Worm (Caenorhabditis elegans) whole organism, L4 larva: ENCODE data around the gene Y42G9A.2.

Source experiments
- F10B5.3 ChIP-seq: sonication (generic microtip); optimal IDR thresholded peaks from 2 replicates; lab custom pipeline; 2016; ENCODE audit warnings: mild to moderate bottlenecking, missing genetic modification characterization, missing compliant biosample characterization
- F37D6.2 ChIP-seq: sonication (generic microtip); optimal IDR thresholded peaks from 2 replicates; lab custom pipeline; 2016; ENCODE audit warnings: mild to moderate bottlenecking, missing genetic modification characterization, missing compliant biosample characterization
- F44E2.7 ChIP-seq: fragments of 200-800 bp; sonication (Bioruptor generic); IDR thresholded peaks from 2 replicates; pipeline ENCODE4 v2.1.2; 2022; ENCODE audit warnings: missing genetic modification characterization, missing compliant biosample characterization
- F49E8.2 ChIP-seq: sonication (generic microtip); optimal IDR thresholded peaks from 2 replicates; lab custom pipeline; 2016; ENCODE audit warnings: missing compliant biosample characterization, mild to moderate bottlenecking, missing genetic modification characterization, borderline replicate concordance
- Y105C5A.15 ChIP-seq: fragments of 200-800 bp; sonication (Bioruptor generic); IDR thresholded peaks from 2 replicates; pipeline ENCODE4 v1.3.6; 2022; ENCODE audit warnings: missing genetic modification characterization, missing compliant biosample characterization
- Y5F2A.4 ChIP-seq: fragments of 200-800 bp; sonication (Bioruptor generic); optimal IDR thresholded peaks from 2 replicates; lab custom pipeline; 2018; ENCODE audit warnings: mild to moderate bottlenecking, missing genetic modification characterization, missing compliant biosample characterization
- aha-1 ChIP-seq: fragments of 150-350 bp; peaks from one replicate; lab custom pipeline; 2014; ENCODE audit warnings: missing biosample characterization, missing genetic modification characterization
- arid-1 ChIP-seq: fragments of 200-800 bp; sonication (Bioruptor generic); conservative IDR thresholded peaks from 2 replicates; pipeline ENCODE4 v1.3.6; 2022; ENCODE audit warnings: missing genetic modification reagents, missing genetic modification characterization, missing compliant biosample characterization
- ces-1 ChIP-seq: fragments of 150-350 bp; sonication (generic microtip); optimal IDR thresholded peaks from 4 replicates; lab custom pipeline; 2014; ENCODE audit warnings: missing biosample characterization, missing genetic modification reagents, missing genetic modification characterization
- daf-19 ChIP-seq: fragments of 200-800 bp; sonication (Bioruptor generic); conservative IDR thresholded peaks from 2 replicates; pipeline ENCODE4 v1.3.6; 2022; ENCODE audit warnings: missing genetic modification characterization, missing compliant biosample characterization
- dmd-6 ChIP-seq: fragments of 200-800 bp; sonication (Bioruptor generic); IDR thresholded peaks from 2 replicates; pipeline ENCODE4 v1.3.6; 2022; ENCODE audit warnings: missing genetic modification reagents, missing genetic modification characterization, missing compliant biosample characterization
- dmd-9 ChIP-seq: fragments of 200-800 bp; sonication (Bioruptor generic); IDR thresholded peaks from 2 replicates; pipeline ENCODE4 v1.3.6; 2022; ENCODE audit warnings: missing genetic modification reagents, missing genetic modification characterization, missing compliant biosample characterization
- dpl-1 ChIP-seq: fragments of 150-350 bp; optimal IDR thresholded peaks from 2 replicates; lab custom pipeline; 2014; ENCODE audit warnings: missing biosample characterization, missing genetic modification reagents, missing genetic modification characterization
- egl-43 ChIP-seq: fragments of 200-800 bp; sonication (Bioruptor generic); IDR thresholded peaks from 2 replicates; pipeline ENCODE4 v1.3.6; 2022; ENCODE audit warnings: missing genetic modification reagents, missing genetic modification characterization, missing compliant biosample characterization
- fkh-10 ChIP-seq: fragments of 150-350 bp; optimal IDR thresholded peaks from 2 replicates; lab custom pipeline; 2014; ENCODE audit warnings: missing biosample characterization, missing genetic modification reagents, missing genetic modification characterization
- hmg-1.1 ChIP-seq: fragments of 200-800 bp; sonication (Bioruptor generic); IDR thresholded peaks from 2 replicates; pipeline ENCODE4 v1.3.6; 2022; ENCODE audit warnings: missing genetic modification reagents, missing genetic modification characterization, missing compliant biosample characterization
- jun-1 ChIP-seq: fragments of 150-350 bp; optimal IDR thresholded peaks from 2 replicates; lab custom pipeline; 2014; ENCODE audit warnings: missing biosample characterization, missing genetic modification reagents, missing genetic modification characterization
- lim-7 ChIP-seq: fragments of 200-800 bp; sonication (Bioruptor generic); IDR thresholded peaks from 2 replicates; pipeline ENCODE4 v1.3.6; 2022; ENCODE audit warnings: missing genetic modification characterization, missing compliant biosample characterization
- lin-13 ChIP-seq: fragments of 150-350 bp; optimal IDR thresholded peaks from 2 replicates; lab custom pipeline; 2014; ENCODE audit warnings: missing biosample characterization, missing genetic modification reagents, missing genetic modification characterization
- lin-15B ChIP-seq: fragments of 150-350 bp; sonication (generic microtip); optimal IDR thresholded peaks from 3 replicates; lab custom pipeline; 2014; ENCODE audit warnings: missing biosample characterization, missing genetic modification characterization
- lin-29 ChIP-seq: fragments of 200-800 bp; sonication (Bioruptor generic); IDR thresholded peaks from 2 replicates; pipeline ENCODE4 v1.3.6; 2022; ENCODE audit warnings: missing genetic modification reagents, missing genetic modification characterization, missing compliant biosample characterization
- lin-39 ChIP-seq: fragments of 150-350 bp; optimal IDR thresholded peaks from 2 replicates; lab custom pipeline; 2014; ENCODE audit warnings: missing biosample characterization, missing genetic modification reagents, missing genetic modification characterization
- lir-3 ChIP-seq: sonication (generic microtip); optimal IDR thresholded peaks from 2 replicates; lab custom pipeline; 2016; ENCODE audit warnings: mild to moderate bottlenecking, missing genetic modification characterization, missing compliant biosample characterization
- lsy-2 ChIP-seq, 2 experiments: fragments of 150-350 bp in 1 of 2; sonication (generic microtip) in 1 of 2; optimal IDR thresholded peaks; 2 replicates each; lab custom pipeline; 2014 to 2017; ENCODE audit warnings: missing biosample characterization in 2 of 2, missing genetic modification characterization in 2 of 2
- madf-5 ChIP-seq, 2 experiments: fragments of 200-800 bp; sonication (Bioruptor generic); IDR thresholded peaks; 2 replicates each; pipeline ENCODE4 v1.3.6; 2022; ENCODE audit warnings: missing compliant biosample characterization in 2 of 2, missing genetic modification characterization in 2 of 2
- mdt-29 ChIP-seq: fragments of 200-800 bp; sonication (Bioruptor generic); IDR thresholded peaks from 2 replicates; pipeline ENCODE4 v1.3.6; 2022; ENCODE audit warnings: missing genetic modification reagents, missing genetic modification characterization, missing compliant biosample characterization
- mxl-3 ChIP-seq: fragments of 200-800 bp; sonication (Bioruptor generic); optimal IDR thresholded peaks from 2 replicates; lab custom pipeline; 2018; ENCODE audit warnings: mild to moderate bottlenecking, missing genetic modification characterization, missing compliant biosample characterization
- nhr-111 ChIP-seq: fragments of 200-800 bp; sonication (Bioruptor generic); optimal IDR thresholded peaks from 2 replicates; lab custom pipeline; 2018; ENCODE audit warnings: mild to moderate bottlenecking, missing genetic modification characterization, missing compliant biosample characterization
- nhr-237 ChIP-seq: sonication (generic microtip); optimal IDR thresholded peaks from 2 replicates; lab custom pipeline; 2017; ENCODE audit warnings: missing biosample characterization, missing genetic modification characterization
- nhr-28 ChIP-seq: fragments of 150-350 bp; optimal IDR thresholded peaks from 2 replicates; lab custom pipeline; 2014; ENCODE audit warnings: missing biosample characterization, missing genetic modification characterization
- nhr-41 ChIP-seq: fragments of 200-800 bp; sonication (Bioruptor generic); IDR thresholded peaks from 2 replicates; pipeline ENCODE4 v1.3.6; 2022; ENCODE audit warnings: missing genetic modification reagents, missing genetic modification characterization, missing compliant biosample characterization
- nhr-6 ChIP-seq: fragments of 150-350 bp; optimal IDR thresholded peaks from 2 replicates; lab custom pipeline; 2014; ENCODE audit warnings: missing biosample characterization, missing genetic modification characterization
- nhr-76 ChIP-seq: fragments of 150-350 bp; optimal IDR thresholded peaks from 2 replicates; lab custom pipeline; 2014; ENCODE audit warnings: missing biosample characterization, missing genetic modification characterization
- nhr-77 ChIP-seq: fragments of 150-350 bp; optimal IDR thresholded peaks from 2 replicates; lab custom pipeline; 2014; ENCODE audit warnings: missing biosample characterization, missing genetic modification characterization
- pha-4 ChIP-seq, 2 experiments: fragments of 150-350 bp in 1 of 2; fragments of 200-800 bp in 1 of 2; sonication (Bioruptor generic) in 1 of 2; IDR thresholded peaks in 1 of 2; optimal IDR thresholded peaks in 1 of 2; 2 replicates each; pipeline versions ENCODE4 v1.3.6 to Lab custom; 2014 to 2022; ENCODE audit warnings: missing genetic modification characterization in 2 of 2, missing genetic modification reagents in 2 of 2, missing biosample characterization in 1 of 2, missing compliant biosample characterization in 1 of 2
- php-3 ChIP-seq: fragments of 200-800 bp; sonication (Bioruptor generic); IDR thresholded peaks from 2 replicates; pipeline ENCODE4 v1.3.6; 2022; ENCODE audit warnings: missing genetic modification reagents, missing genetic modification characterization, missing compliant biosample characterization
- pqm-1 ChIP-seq: sonication (generic microtip); optimal IDR thresholded peaks from 2 replicates; lab custom pipeline; 2017; ENCODE audit warnings: missing biosample characterization, missing genetic modification characterization
- sdz-12 ChIP-seq: fragments of 200-800 bp; sonication (Bioruptor generic); optimal IDR thresholded peaks from 2 replicates; lab custom pipeline; 2018; ENCODE audit warnings: mild to moderate bottlenecking, missing genetic modification characterization, missing compliant biosample characterization
- set-16 ChIP-seq: fragments of 200-800 bp; sonication (Bioruptor generic); IDR thresholded peaks from 2 replicates; pipeline ENCODE4 v1.3.6; 2022; ENCODE audit warnings: missing genetic modification reagents, missing genetic modification characterization, missing compliant biosample characterization
- snpc-1.2 ChIP-seq: fragments of 200-800 bp; sonication (Bioruptor generic); IDR thresholded peaks from 2 replicates; pipeline ENCODE4 v1.3.6; 2022; ENCODE audit warnings: missing genetic modification reagents, missing genetic modification characterization, missing compliant biosample characterization
- snpc-4 ChIP-seq: fragments of 150-350 bp; optimal IDR thresholded peaks from 2 replicates; lab custom pipeline; 2014; ENCODE audit warnings: missing biosample characterization, missing genetic modification characterization
- spr-3 ChIP-seq: fragments of 200-800 bp; sonication (Bioruptor generic); optimal IDR thresholded peaks from 2 replicates; lab custom pipeline; 2018; ENCODE audit warnings: mild to moderate bottlenecking, missing genetic modification characterization, missing compliant biosample characterization
- tra-1 ChIP-seq: fragments of 200-800 bp; sonication (Bioruptor generic); IDR thresholded peaks from 2 replicates; pipeline ENCODE4 v1.3.6; 2022; ENCODE audit warnings: missing genetic modification reagents, missing genetic modification characterization, missing compliant biosample characterization
- vab-7 ChIP-seq: fragments of 200-800 bp; sonication (Bioruptor generic); IDR thresholded peaks from 2 replicates; pipeline ENCODE4 v1.3.6; 2022; ENCODE audit warnings: missing genetic modification reagents, missing genetic modification characterization, missing compliant biosample characterization
- zfp-2 ChIP-seq: sonication (generic microtip); optimal IDR thresholded peaks from 2 replicates; lab custom pipeline; 2016; ENCODE audit warnings: mild to moderate bottlenecking, missing genetic modification characterization, missing compliant biosample characterization
- zfp-3 ChIP-seq: fragments of 200-800 bp; sonication (Bioruptor generic); conservative IDR thresholded peaks from 2 replicates; pipeline ENCODE4 v1.3.6; 2022; ENCODE audit warnings: missing genetic modification reagents, missing genetic modification characterization, missing compliant biosample characterization
- zip-11 ChIP-seq: fragments of 200-800 bp; sonication (Bioruptor generic); IDR thresholded peaks from 2 replicates; pipeline ENCODE4 v1.3.6; 2022; ENCODE audit warnings: missing genetic modification characterization, missing compliant biosample characterization
- zip-2 ChIP-seq: fragments of 150-350 bp; optimal IDR thresholded peaks from 2 replicates; lab custom pipeline; 2014; ENCODE audit warnings: missing biosample characterization, missing genetic modification characterization
- ztf-7 ChIP-seq: fragments of 150-350 bp; optimal IDR thresholded peaks from 2 replicates; lab custom pipeline; 2014; ENCODE audit warnings: missing biosample characterization, missing genetic modification characterization

Gene Y42G9A.2

ce11 chrIII:6158642-6159475 lies 10.9 kb downstream of the Y42G9A.2 start, which contains the start of gene nfm-1 (continued):
- TF ChIP-seq lim-7 (GFP tag; lab: Robert Waterston, UW) (peak; percentile 84), nhr-28 (peak; percentile 83), mxl-3 (peak; percentile 19), lin-15B (no peak), nhr-77 (peak; percentile 75), F10B5.3 (tag; lab: Kevin White, UChicago) (no peak), snpc-4 (tag; lab: Kevin White, UChicago) (no peak), zip-2 (tag; lab: Kevin White, UChicago) (no peak), dmd-6 (GFP tag; lab: Robert Waterston, UW) (peak; percentile 87), madf-5 (GFP tag; IDR thresholded peaks at IDR 0.05; lab: Robert Waterston, UW) (peak; percentile 2 to 77; a peak in 1 of 4 replicates), F37D6.2 (tag; lab: Kevin White, UChicago) (no peak), ces-1 (GFP tag; lab: Kevin White, UChicago) (no peak), arid-1 (GFP tag; lab: Robert Waterston, UW) (peak; percentile 86), dpl-1 (peak; percentile 33), vab-7 (GFP tag; lab: Robert Waterston, UW) (peak; percentile 77), Y105C5A.15 (GFP tag; lab: Robert Waterston, UW) (peak; percentile 70; the same call in 1 of the 2 replicates), nhr-6 (tag; lab: Kevin White, UChicago) (peak; percentile 27), lsy-2 (tag; optimal IDR thresholded peaks at IDR 0.05; lab: Kevin White, UChicago) (peak in 1 of 2 experiments; percentile 63), nhr-111 (peak; percentile 70), zfp-2 (tag; lab: Kevin White, UChicago) (peak; percentile 12), aha-1 (tag; lab: Kevin White, UChicago) (peak; percentile 59), pqm-1 (tag; lab: Kevin White, UChicago) (peak; percentile 85), mdt-29 (GFP tag; lab: Robert Waterston, UW) (peak; percentile 79), fkh-10 (peak; percentile 43), spr-3 (GFP tag; lab: Kevin White, UChicago) (peak; percentile 69), daf-19 (peak; percentile 88), nhr-237 (tag; lab: Kevin White, UChicago) (no peak), F44E2.7 (0 out of 2 replicates have a peak, but pooled peaks have one; percentile 41), egl-43 (peak; percentile 93), dmd-9 (GFP tag; lab: Robert Waterston, UW) (peak; percentile 76), tra-1 (GFP tag; lab: Robert Waterston, UW) (peak; percentile 84), set-16 (no peak), php-3 (GFP tag; lab: Robert Waterston, UW) (peak; percentile 73), lin-39 (tag; lab: Kevin White, UChicago) (no peak), zip-11 (GFP tag; lab: Robert Waterston, UW) (peak; percentile 70; the same call in 1 of the 2 replicates), pha-4 (GFP tag; IDR thresholded peaks at IDR 0.05; lab: Robert Waterston, UW) (peak; percentile 72; the same call in 1 of the 2 replicates), pha-4 (tag; optimal IDR thresholded peaks at IDR 0.05; lab: Kevin White, UChicago) (no peak), lin-13 (peak; percentile 54), lir-3 (tag; lab: Kevin White, UChicago) (peak; percentile 8), Y5F2A.4 (peak; percentile 32), hmg-1.1 (peak; percentile 86), ztf-7 (tag; lab: Kevin White, UChicago) (peak; percentile 40), nhr-76 (tag; lab: Kevin White, UChicago) (no peak), lin-29 (GFP tag; lab: Robert Waterston, UW) (no peak), jun-1 (tag; lab: Kevin White, UChicago) (peak; percentile 2), nhr-41 (GFP tag; lab: Robert Waterston, UW) (peak; percentile 28; the same call in 1 of the 2 replicates), snpc-1.2 (GFP tag; lab: Robert Waterston, UW) (peak; percentile 79), sdz-12 (peak; percentile 65), zfp-3 (GFP tag; lab: Robert Waterston, UW) (peak; percentile 69; the same call in 1 of the 2 replicates), F49E8.2 (peak; percentile 39)
